Worm (Caenorhabditis elegans) whole organism, young adult: ENCODE measurements around the gene fbxa-176.

Source experiments
- B0336.3 ChIP-seq: fragments of 200-800 bp; sonication (Bioruptor generic); IDR thresholded peaks from 2 replicates; pipeline ENCODE4 v1.3.6; 2022; ENCODE audit warnings: missing genetic modification characterization, missing compliant biosample characterization
- ama-1 ChIP-seq, 3 experiments: fragments of 150-350 bp in 1 of 3; sonication (generic microtip) in 2 of 3; optimal IDR thresholded peaks; 2 replicates each; lab custom pipeline; 2014 to 2018; ENCODE audit warnings: missing biosample characterization in 2 of 3, missing genetic modification characterization in 2 of 3, missing genetic modification reagents in 2 of 3
- athp-1 ChIP-seq: sonication (generic microtip); optimal IDR thresholded peaks from 2 replicates; lab custom pipeline; 2017; ENCODE audit warnings: mild to moderate bottlenecking, missing genetic modification characterization, missing compliant biosample characterization
- attf-6 ChIP-seq: fragments of 200-800 bp; sonication (Bioruptor generic); IDR thresholded peaks from 2 replicates; pipeline ENCODE4 v1.3.6; 2022; ENCODE audit warnings: missing genetic modification reagents, missing genetic modification characterization, missing compliant biosample characterization
- hmg-1.2 ChIP-seq: fragments of 200-800 bp; sonication (Bioruptor generic); IDR thresholded peaks from 2 replicates; pipeline ENCODE4 v1.3.6; 2022; ENCODE audit warnings: missing genetic modification reagents, missing genetic modification characterization, missing compliant biosample characterization
- hsf-1 ChIP-seq: fragments of 200-800 bp; sonication (Bioruptor generic); IDR thresholded peaks from 2 replicates; pipeline ENCODE4 v1.3.6; 2022; ENCODE audit warnings: missing genetic modification reagents, missing genetic modification characterization, missing compliant biosample characterization
- madf-3 ChIP-seq: fragments of 200-800 bp; sonication (Bioruptor generic); IDR thresholded peaks from 2 replicates; pipeline ENCODE4 v1.3.6; 2022; ENCODE audit warnings: missing genetic modification reagents, missing genetic modification characterization, missing compliant biosample characterization
- madf-8 ChIP-seq: fragments of 200-800 bp; sonication (Bioruptor generic); conservative IDR thresholded peaks from 2 replicates; pipeline ENCODE4 v1.3.6; 2022; ENCODE audit warnings: missing genetic modification reagents, missing genetic modification characterization, missing compliant biosample characterization
- sdz-38 ChIP-seq: sonication (generic microtip); optimal IDR thresholded peaks from 2 replicates; lab custom pipeline; 2016; ENCODE audit warnings: missing genotype, missing genetic modification characterization, missing compliant biosample characterization
- unc-62 ChIP-seq: fragments of 150-350 bp; optimal IDR thresholded peaks from 2 replicates; lab custom pipeline; 2014; ENCODE audit warnings: missing biosample characterization, missing genetic modification reagents, missing genetic modification characterization

DNA sequence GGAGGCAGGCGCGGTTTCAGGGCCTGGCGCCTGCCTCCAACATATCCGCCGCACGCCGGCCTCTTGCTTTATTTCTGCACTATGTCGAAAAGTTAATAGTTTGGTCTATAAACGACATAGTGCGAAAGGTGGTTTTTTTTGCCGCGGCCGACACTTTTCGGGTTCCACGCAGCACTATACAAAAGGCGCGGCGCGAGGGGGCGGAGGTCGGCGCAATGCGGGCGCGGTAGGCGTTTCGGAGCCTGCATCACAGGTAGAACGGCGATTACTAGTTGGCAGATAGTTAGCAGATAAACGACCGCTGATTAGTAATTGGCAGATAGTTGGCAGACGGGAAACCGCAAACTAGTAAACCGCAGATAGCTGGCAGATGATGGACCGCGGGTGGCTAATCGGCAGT, 36.7 kb upstream of the fbxa-176 start:
- TF ChIP-seq sdz-38 (tag; lab: Kevin White, UChicago) (no peak), madf-3 (no peak), hmg-1.2 (GFP tag; lab: Robert Waterston, UW) (no peak), attf-6 (GFP tag; lab: Robert Waterston, UW) (no peak), B0336.3 (no peak), unc-62 (GFP tag; lab: Kevin White, UChicago) (no peak), hsf-1 (GFP tag; lab: Robert Waterston, UW) (no peak), ama-1 (optimal IDR thresholded peaks at IDR 0.05; lab: Kevin White, UChicago) (no peak), ama-1 (GFP tag; optimal IDR thresholded peaks at IDR 0.05; lab: Kevin White, UChicago) (no peak), athp-1 (tag; lab: Kevin White, UChicago) (no peak), madf-8 (GFP tag; lab: Robert Waterston, UW) (no peak)
